Fruit fly (Drosophila melanogaster): Measurements from ENCODE around the gene Tbc1d15-17.
A peak's percentile ranks its signal among the peaks of the same experiment; 100 is the strongest.

Gene Tbc1d15-17

dm6 chr2L:248592-248991, 41.6 kb downstream of the Tbc1d15-17 start:
- TF ChIP-seq BEAF-32 (GFP tag; optimal IDR thresholded peaks at IDR 0.05) (peak; percentile 50), eve (GFP tag; optimal IDR thresholded peaks at IDR 0.05) (peak in 1 of 2 experiments; percentile 21), Sry-δ (GFP tag; optimal IDR thresholded peaks at IDR 0.05) (peak; percentile 10), Dref (GFP tag; IDR thresholded peaks at IDR 0.05) (peak; percentile 37), CG11723 (GFP tag; optimal IDR thresholded peaks at IDR 0.05) (no peak), CG9437 (GFP tag; optimal IDR thresholded peaks at IDR 0.05) (peak; percentile 28), CG3995 (GFP tag; optimal IDR thresholded peaks at IDR 0.05) (peak; percentile 92), ara (GFP tag; IDR thresholded peaks at IDR 0.05) (no peak), Pdp1 (GFP tag; optimal IDR thresholded peaks at IDR 0.05) (peak in 1 of 2 experiments; percentile 85), Dip2 (GFP tag; IDR thresholded peaks at IDR 0.05) (no peak), knrl (GFP tag; IDR thresholded peaks at IDR 0.05; ENCODE audit: partially characterized antibody) (0 out of 3 replicates have a peak, but pooled peaks have one; percentile 6), CG12659 (GFP tag; optimal IDR thresholded peaks at IDR 0.05) (peak; percentile 8)

dm6 chr2L:249048-249825, 42.3 kb downstream of the Tbc1d15-17 start:
- TF ChIP-seq D19B (GFP tag; optimal IDR thresholded peaks at IDR 0.05) (no peak), CHES-1-like (GFP tag; optimal IDR thresholded peaks at IDR 0.05) (peak; percentile 26), bab2 (GFP tag; optimal IDR thresholded peaks at IDR 0.05) (no peak), lov (optimal IDR thresholded peaks at IDR 0.05) (no peak), lov (GFP tag; IDR thresholded peaks at IDR 0.05) (0 out of 3 replicates have a peak, but pooled peaks have one; percentile 14), z (GFP tag; IDR thresholded peaks at IDR 0.05) (peak; percentile 73; the same call in 2 of the 3 replicates), Neu2 (GFP tag; optimal IDR thresholded peaks at IDR 0.05; ENCODE audit: borderline replicate concordance) (no peak), HLH54F (GFP tag; optimal IDR thresholded peaks at IDR 0.05) (no peak), cwo (GFP tag; optimal IDR thresholded peaks at IDR 0.05) (peak; percentile 84), CG16779 (GFP tag; IDR thresholded peaks at IDR 0.05) (0 out of 2 replicates have a peak, but pooled peaks have one; percentile 9), CG13287 (GFP tag; IDR thresholded peaks at IDR 0.05; ENCODE audit: partially characterized antibody) (peak; percentile 62), CG30431 (GFP tag; optimal IDR thresholded peaks at IDR 0.05) (no peak), CG34224 (GFP tag; IDR thresholded peaks at IDR 0.05; ENCODE audit: partially characterized antibody) (peak; percentile 61), CG7357 (GFP tag; IDR thresholded peaks at IDR 0.05) (no peak), fd64A (GFP tag; optimal IDR thresholded peaks at IDR 0.05) (no peak), vvl (GFP tag; IDR thresholded peaks at IDR 0.05) (peak; percentile 65), CG12391 (tag; optimal IDR thresholded peaks at IDR 0.05) (peak; percentile 6), YL-1 (GFP tag; optimal IDR thresholded peaks at IDR 0.05) (peak; percentile 13), CG14667 (GFP tag; IDR thresholded peaks at IDR 0.05) (no peak), TFAM (GFP tag; optimal IDR thresholded peaks at IDR 0.05) (no peak), nerfin-2 (GFP tag; IDR thresholded peaks at IDR 0.05; ENCODE audit: partially characterized antibody) (no peak), lbe (GFP tag; optimal IDR thresholded peaks at IDR 0.05) (no peak), inv (GFP tag; IDR thresholded peaks at IDR 0.05; ENCODE audit: partially characterized antibody) (no peak), hb (GFP tag; IDR thresholded peaks at IDR 0.05; ENCODE audit: partially characterized antibody) (no peak), Asciz (GFP tag; optimal IDR thresholded peaks at IDR 0.05) (no peak), slbo (GFP tag; IDR thresholded peaks at IDR 0.05) (no peak), Hmr (GFP tag; optimal IDR thresholded peaks at IDR 0.05) (no peak), CG6654 (GFP tag; optimal IDR thresholded peaks at IDR 0.05) (no peak), Hand (GFP tag; optimal IDR thresholded peaks at IDR 0.05) (no peak), unpg (GFP tag; optimal IDR thresholded peaks at IDR 0.05) (peak; percentile 5), grau (tag; optimal IDR thresholded peaks at IDR 0.05) (peak; percentile 84), fd102C (GFP tag; optimal IDR thresholded peaks at IDR 0.05) (no peak), CG3281 (GFP tag; optimal IDR thresholded peaks at IDR 0.05) (no peak), bigmax (GFP tag; optimal IDR thresholded peaks at IDR 0.05) (no peak), zfh1 (GFP tag; IDR thresholded peaks at IDR 0.05) (0 out of 3 replicates have a peak, but pooled peaks have one; percentile 4)
